Fruit fly (Drosophila melanogaster) whole organism, pupa: ENCODE data around the gene Naa80.

Experiments
- CG13204 ChIP-seq: fragments of 200-800 bp; sonication (Bioruptor generic); optimal IDR thresholded peaks from 2 replicates; lab custom pipeline; 2018; ENCODE audit warnings: missing biosample characterization, mild to moderate bottlenecking, missing genetic modification characterization, moderate library complexity
- fd96Ca ChIP-seq: fragments of 200-800 bp; sonication (Bioruptor generic); IDR thresholded peaks from 3 replicates; pipeline ENCODE4 v1.3.6; 2022; ENCODE audit warnings: missing biosample characterization, missing genetic modification characterization

- no peak for TF ChIP-seq fd96Ca
- no peak for TF ChIP-seq CG13204 (GFP tag; lab: Kevin White, UChicago)
These were observed 23.6 kb upstream of the Naa80 start for dm6 chr3R:9743995-9744394.
